Worm (Caenorhabditis elegans) whole organism, L1 larva: ENCODE measurements around the gene F22B5.6.
A peak's percentile ranks its signal among the peaks of the same experiment; 100 is the strongest.

Source experiments
- F16B12.6 ChIP-seq: fragments of 150-350 bp; optimal IDR thresholded peaks from 2 replicates; lab custom pipeline; 2014; ENCODE audit warnings: missing biosample characterization, missing genetic modification characterization
- aha-1 ChIP-seq: fragments of 150-350 bp; optimal IDR thresholded peaks from 2 replicates; lab custom pipeline; 2014; ENCODE audit warnings: missing biosample characterization, missing genetic modification characterization
- ama-1 ChIP-seq: fragments of 150-350 bp; optimal IDR thresholded peaks from 2 replicates; lab custom pipeline; 2014
- blmp-1 ChIP-seq: fragments of 150-350 bp; optimal IDR thresholded peaks from 2 replicates; lab custom pipeline; 2014; ENCODE audit warnings: missing biosample characterization, missing genetic modification characterization
- ceh-63 ChIP-seq: fragments of 200-800 bp; sonication (Bioruptor generic); optimal IDR thresholded peaks from 2 replicates; lab custom pipeline; 2018; ENCODE audit warnings: mild to moderate bottlenecking, missing genetic modification characterization, missing compliant biosample characterization
- ceh-8 ChIP-seq: fragments of 200-800 bp; sonication (Bioruptor generic); optimal IDR thresholded peaks from 2 replicates; lab custom pipeline; 2018; ENCODE audit warnings: mild to moderate bottlenecking, missing genetic modification characterization, moderate library complexity, missing compliant biosample characterization
- ceh-82 ChIP-seq, 3 experiments: fragments of 150-350 bp in 1 of 3; sonication (generic microtip) in 2 of 3; optimal IDR thresholded peaks; 2 replicates each; lab custom pipeline; 2014 to 2017; ENCODE audit warnings: missing biosample characterization in 3 of 3, missing genetic modification characterization in 3 of 3
- ceh-88 ChIP-seq: fragments of 200-800 bp; sonication (Bioruptor generic); IDR thresholded peaks from 2 replicates; pipeline ENCODE4 v1.3.6; 2022; ENCODE audit warnings: missing genetic modification characterization, missing compliant biosample characterization
- efl-1 ChIP-seq, 4 experiments: fragments of 150-350 bp; optimal IDR thresholded peaks in 3 of 4; peaks in 1 of 4; 1 replicate in 1 of 4; 2 replicates in 3 of 4; lab custom pipeline; 2014; ENCODE audit warnings: missing biosample characterization in 2 of 4, missing genetic modification characterization in 2 of 4, missing genetic modification reagents in 2 of 4
- efl-3 ChIP-seq: fragments of 200-800 bp; sonication (Bioruptor generic); optimal IDR thresholded peaks from 2 replicates; lab custom pipeline; 2018; ENCODE audit warnings: mild to moderate bottlenecking, missing genetic modification characterization, missing compliant biosample characterization
- egl-27 ChIP-seq, 2 experiments: fragments of 150-350 bp in 1 of 2; sonication (generic microtip); optimal IDR thresholded peaks; 3 replicates each; lab custom pipeline; 2017 to 2018; ENCODE audit warnings: missing biosample characterization in 2 of 2, missing genetic modification characterization in 2 of 2, missing genetic modification reagents in 2 of 2
- elt-3 ChIP-seq, 6 experiments: fragments of 150-350 bp in 1 of 6; sonication (generic microtip); optimal IDR thresholded peaks; 2 replicates each; lab custom pipeline; 2017 to 2018; ENCODE audit warnings: missing biosample characterization in 6 of 6, missing genetic modification characterization in 6 of 6, inconsistent platforms in 1 of 6
- fkh-4 ChIP-seq: sonication (generic microtip); optimal IDR thresholded peaks from 2 replicates; lab custom pipeline; 2016; ENCODE audit warnings: missing compliant biosample characterization, missing genetic modification characterization, borderline replicate concordance
- fos-1 ChIP-seq: fragments of 150-350 bp; optimal IDR thresholded peaks from 2 replicates; lab custom pipeline; 2014; ENCODE audit warnings: missing biosample characterization, missing genetic modification characterization
- grh-1 ChIP-seq: fragments of 200-800 bp; sonication (Bioruptor generic); IDR thresholded peaks from 2 replicates; pipeline ENCODE4 v1.3.6; 2022; ENCODE audit warnings: missing genetic modification reagents, missing genetic modification characterization, missing compliant biosample characterization
- hlh-4 ChIP-seq: sonication (generic microtip); optimal IDR thresholded peaks from 2 replicates; lab custom pipeline; 2016; ENCODE audit warnings: mild to moderate bottlenecking, missing genetic modification characterization, missing compliant biosample characterization
- irx-1 ChIP-seq: sonication (generic microtip); optimal IDR thresholded peaks from 2 replicates; lab custom pipeline; 2016; ENCODE audit warnings: missing genetic modification characterization, missing compliant biosample characterization
- isw-1 ChIP-seq: fragments of 200-800 bp; sonication (Bioruptor generic); IDR thresholded peaks from 2 replicates; pipeline ENCODE4 v1.3.6; 2022; ENCODE audit warnings: missing genetic modification characterization, missing compliant biosample characterization
- lin-14 ChIP-seq: fragments of 200-800 bp; sonication (Bioruptor generic); optimal IDR thresholded peaks from 2 replicates; lab custom pipeline; 2018; ENCODE audit warnings: mild to moderate bottlenecking, missing genetic modification characterization, moderate library complexity, missing compliant biosample characterization
- lin-35 ChIP-seq, 2 experiments: fragments of 150-350 bp; optimal IDR thresholded peaks; 2 replicates each; lab custom pipeline; 2014; ENCODE audit warnings: missing biosample characterization in 2 of 2, missing genetic modification characterization in 2 of 2, missing genetic modification reagents in 2 of 2
- mef-2 ChIP-seq: fragments of 150-350 bp; optimal IDR thresholded peaks from 2 replicates; lab custom pipeline; 2014; ENCODE audit warnings: missing biosample characterization, missing genetic modification characterization
- mep-1 ChIP-seq: fragments of 150-350 bp; optimal IDR thresholded peaks from 2 replicates; lab custom pipeline; 2014; ENCODE audit warnings: missing biosample characterization, missing genetic modification characterization
- nhr-11 ChIP-seq: fragments of 150-350 bp; optimal IDR thresholded peaks from 2 replicates; lab custom pipeline; 2014; ENCODE audit warnings: missing biosample characterization, missing genetic modification characterization
- nhr-12 ChIP-seq: sonication (generic microtip); optimal IDR thresholded peaks from 2 replicates; lab custom pipeline; 2017; ENCODE audit warnings: missing biosample characterization, missing genetic modification characterization
- nhr-19 ChIP-seq: fragments of 200-800 bp; sonication (Bioruptor generic); conservative IDR thresholded peaks from 2 replicates; pipeline ENCODE4 v1.3.6; 2022; ENCODE audit warnings: missing genetic modification characterization, missing compliant biosample characterization
- nhr-20 ChIP-seq: sonication (generic microtip); optimal IDR thresholded peaks from 2 replicates; lab custom pipeline; 2016; ENCODE audit warnings: mild to moderate bottlenecking, missing genetic modification characterization, missing compliant biosample characterization
- nhr-28 ChIP-seq: fragments of 150-350 bp; optimal IDR thresholded peaks from 2 replicates; lab custom pipeline; 2014; ENCODE audit warnings: missing biosample characterization, missing genetic modification characterization
- nhr-71 ChIP-seq: sonication (generic microtip); optimal IDR thresholded peaks from 2 replicates; lab custom pipeline; 2016; ENCODE audit warnings: mild to moderate bottlenecking, missing genetic modification characterization, moderate library complexity, missing compliant biosample characterization
- nhr-76 ChIP-seq: sonication (generic microtip); optimal IDR thresholded peaks from 2 replicates; lab custom pipeline; 2017; ENCODE audit warnings: missing biosample characterization, missing genetic modification characterization
- nhr-77 ChIP-seq: fragments of 150-350 bp; optimal IDR thresholded peaks from 2 replicates; lab custom pipeline; 2014; ENCODE audit warnings: missing biosample characterization, missing genetic modification characterization
- nhr-84 ChIP-seq: sonication (generic microtip); optimal IDR thresholded peaks from 2 replicates; lab custom pipeline; 2017; ENCODE audit warnings: missing biosample characterization, missing genetic modification characterization
- nhr-85 ChIP-seq: sonication (generic microtip); peaks from one replicate; lab custom pipeline; 2016; ENCODE audit warnings: missing genetic modification characterization, inconsistent platforms, missing compliant biosample characterization
- pag-3 ChIP-seq: sonication (generic microtip); optimal IDR thresholded peaks from 2 replicates; lab custom pipeline; 2017; ENCODE audit warnings: missing genetic modification characterization, mild to moderate bottlenecking, missing compliant biosample characterization, antibody characterized with exemption, borderline replicate concordance; ENCODE audit not compliant: insufficient read depth
- rnt-1 ChIP-seq: sonication (generic microtip); optimal IDR thresholded peaks from 2 replicates; lab custom pipeline; 2016; ENCODE audit warnings: mild to moderate bottlenecking, missing genetic modification characterization, moderate library complexity, missing compliant biosample characterization
- snpc-4 ChIP-seq: fragments of 150-350 bp; optimal IDR thresholded peaks from 2 replicates; lab custom pipeline; 2014; ENCODE audit warnings: missing biosample characterization, missing genetic modification characterization
- snu-23 ChIP-seq: sonication (generic microtip); optimal IDR thresholded peaks from 2 replicates; lab custom pipeline; 2016; ENCODE audit warnings: missing genetic modification characterization, missing compliant biosample characterization
- sup-37 ChIP-seq: fragments of 200-800 bp; sonication (Bioruptor generic); optimal IDR thresholded peaks from 2 replicates; lab custom pipeline; 2018; ENCODE audit warnings: mild to moderate bottlenecking, missing genetic modification characterization, missing compliant biosample characterization
- swsn-7 ChIP-seq: sonication (generic microtip); optimal IDR thresholded peaks from 2 replicates; lab custom pipeline; 2016; ENCODE audit warnings: missing genetic modification characterization, missing compliant biosample characterization
- tlp-1 ChIP-seq: fragments of 150-350 bp; optimal IDR thresholded peaks from 2 replicates; lab custom pipeline; 2014; ENCODE audit warnings: missing biosample characterization, missing genetic modification characterization
- unc-30 ChIP-seq: sonication (generic microtip); optimal IDR thresholded peaks from 2 replicates; lab custom pipeline; 2017; ENCODE audit warnings: missing biosample characterization, missing genetic modification characterization
- unc-62 ChIP-seq: fragments of 150-350 bp; optimal IDR thresholded peaks from 2 replicates; lab custom pipeline; 2014; ENCODE audit warnings: missing biosample characterization, missing genetic modification reagents, missing genetic modification characterization
- xbp-1 ChIP-seq: sonication (generic microtip); optimal IDR thresholded peaks from 2 replicates; lab custom pipeline; 2016; ENCODE audit warnings: missing genetic modification characterization, missing compliant biosample characterization
- zag-1 ChIP-seq: fragments of 150-350 bp; optimal IDR thresholded peaks from 2 replicates; lab custom pipeline; 2014; ENCODE audit warnings: missing biosample characterization, missing genetic modification characterization
- ztf-4 ChIP-seq: fragments of 150-350 bp; optimal IDR thresholded peaks from 2 replicates; lab custom pipeline; 2014; ENCODE audit warnings: missing biosample characterization, missing genetic modification characterization

The F22B5.6 gene

DNA sequence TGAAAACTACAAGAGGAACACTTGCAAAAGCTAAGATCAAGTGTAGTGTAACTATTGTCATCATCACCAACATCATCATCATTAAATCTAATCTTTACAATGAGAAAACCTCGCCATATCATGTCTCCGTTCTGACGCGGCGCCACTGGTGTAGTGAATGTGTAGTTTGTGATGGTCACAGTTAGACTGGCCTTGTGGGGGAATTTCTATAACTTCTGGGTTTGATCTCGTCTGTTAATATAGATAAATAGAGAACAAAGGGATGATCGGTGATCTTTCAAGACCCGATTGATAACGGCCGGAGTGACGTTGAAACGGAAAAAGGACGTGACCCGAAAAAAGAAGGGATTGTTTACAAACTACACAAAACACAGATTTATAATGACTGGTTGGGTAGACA lies 15.2 kb downstream of the F22B5.6 start (continued):
- TF ChIP-seq unc-30 (tag; lab: Kevin White, UChicago) (no peak), nhr-76 (no peak), swsn-7 (no peak), fos-1 (tag; lab: Kevin White, UChicago) (no peak), zag-1 (tag; lab: Kevin White, UChicago) (no peak), nhr-77 (no peak), nhr-84 (tag; lab: Kevin White, UChicago) (no peak), efl-1 (optimal IDR thresholded peaks at IDR 0.05; lab: Kevin White, UChicago) (no peak), efl-1 (GFP tag; optimal IDR thresholded peaks at IDR 0.05 in 1 of 2; lab: Kevin White, UChicago) (peak in 1 of 2 experiments; percentile 90), grh-1 (GFP tag; lab: Robert Waterston, UW) (no peak)

DNA sequence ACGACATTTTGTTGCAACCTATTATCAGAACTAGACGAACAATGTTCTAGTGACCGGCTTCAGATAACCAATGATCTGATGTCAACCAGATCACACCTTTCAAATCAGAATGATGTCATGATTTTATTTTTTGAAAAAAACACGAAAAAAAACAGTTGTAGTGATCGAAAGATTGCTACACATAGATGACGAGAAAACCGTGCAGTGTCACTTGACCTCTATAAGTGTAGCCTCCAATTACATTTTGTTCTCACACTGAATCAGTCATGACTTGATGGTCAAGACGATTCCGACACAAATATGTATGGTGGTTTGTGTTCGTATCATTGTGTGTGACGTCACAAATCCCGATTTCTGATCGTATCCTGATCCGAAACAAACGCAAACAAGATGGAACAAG lies 15.9 kb downstream of the F22B5.6 start:
- TF ChIP-seq efl-1 (optimal IDR thresholded peaks at IDR 0.05; lab: Kevin White, UChicago): no peak
- TF ChIP-seq efl-1 (GFP tag; optimal IDR thresholded peaks at IDR 0.05 in 1 of 2; lab: Kevin White, UChicago): no peak
- TF ChIP-seq mef-2 (tag; lab: Kevin White, UChicago): no peak
- TF ChIP-seq ceh-82 (tag; optimal IDR thresholded peaks at IDR 0.05; lab: Kevin White, UChicago): no peak
- no peak for TF ChIP-seq tlp-1
- TF ChIP-seq hlh-4 (tag; lab: Kevin White, UChicago): no peak
- TF ChIP-seq irx-1: no peak
- no peak for TF ChIP-seq F16B12.6
- no peak for TF ChIP-seq nhr-76
- TF ChIP-seq rnt-1: no peak
- TF ChIP-seq ceh-63 (GFP tag; lab: Kevin White, UChicago): no peak
- TF ChIP-seq ama-1: peak; percentile 2
- no peak for TF ChIP-seq nhr-12 (tag; lab: Kevin White, UChicago)
- TF ChIP-seq lin-35 (GFP tag; optimal IDR thresholded peaks at IDR 0.05; lab: Kevin White, UChicago): peak in 1 of 2 experiments; percentile 5
- peak; percentile 8 for TF ChIP-seq lin-14 (GFP tag; lab: Kevin White, UChicago)
- no peak for TF ChIP-seq fos-1 (tag; lab: Kevin White, UChicago)
- TF ChIP-seq nhr-19 (GFP tag; lab: Robert Waterston, UW): no peak
- no peak for TF ChIP-seq egl-27 (tag; optimal IDR thresholded peaks at IDR 0.05; lab: Kevin White, UChicago)
- no peak for TF ChIP-seq ceh-88
- peak; percentile 17 for TF ChIP-seq blmp-1 (tag; lab: Kevin White, UChicago)
- no peak for TF ChIP-seq ztf-4
- TF ChIP-seq nhr-20: peak; percentile 55
- no peak for TF ChIP-seq ceh-8
- no peak for TF ChIP-seq efl-3
- TF ChIP-seq unc-62: no peak
- TF ChIP-seq snu-23 (GFP tag; lab: Kevin White, UChicago): no peak
- no peak for TF ChIP-seq sup-37
- TF ChIP-seq mep-1: no peak
- TF ChIP-seq aha-1 (tag; lab: Kevin White, UChicago): no peak
- peak; percentile 88 for TF ChIP-seq nhr-85 (tag; lab: Kevin White, UChicago)
- no peak for TF ChIP-seq grh-1 (GFP tag; lab: Robert Waterston, UW)
- TF ChIP-seq pag-3: no peak
- TF ChIP-seq xbp-1 (tag; lab: Kevin White, UChicago): no peak
- no peak for TF ChIP-seq snpc-4 (tag; lab: Kevin White, UChicago)
- TF ChIP-seq isw-1 (GFP tag; lab: Robert Waterston, UW): no peak
- TF ChIP-seq nhr-71 (tag; lab: Kevin White, UChicago): peak; percentile 20
- no peak for TF ChIP-seq fkh-4
- no peak for TF ChIP-seq nhr-11

DNA sequence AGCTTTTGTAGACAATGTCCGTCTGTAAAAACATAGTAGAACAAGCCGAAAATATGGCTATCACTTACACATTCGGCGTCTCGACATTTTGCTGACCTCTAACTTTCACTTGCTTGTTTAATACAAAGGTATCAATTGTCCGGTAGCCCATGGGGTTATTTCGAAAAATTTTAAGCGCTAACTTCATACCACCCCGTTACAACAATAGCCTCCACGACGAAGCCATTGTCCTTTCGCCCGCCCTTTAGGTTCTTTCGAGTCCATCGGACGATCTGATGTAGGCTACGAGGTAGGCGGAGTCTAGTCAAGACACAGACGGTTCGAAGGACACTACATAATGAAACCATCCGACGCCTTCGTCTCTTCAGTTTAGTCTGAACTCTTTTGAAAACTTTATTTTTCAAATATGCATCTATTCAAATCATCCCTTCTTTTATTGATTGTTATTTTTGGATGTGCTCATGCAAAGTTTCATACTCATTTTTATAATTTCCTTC lies 17.2 kb downstream of the F22B5.6 start, which contains the start of gene lips-10:
TSS of gene lips-10 (plus strand) at position 378 of the 497 bp plus-strand sequence.
- TF ChIP-seq ama-1 (no peak), nhr-85 (tag; lab: Kevin White, UChicago) (peak; percentile 71), rnt-1 (no peak), nhr-28 (tag; lab: Kevin White, UChicago) (no peak), elt-3 (tag; optimal IDR thresholded peaks at IDR 0.05; lab: Kevin White, UChicago) (peak in 1 of 6 experiments; percentile 22), blmp-1 (tag; lab: Kevin White, UChicago) (peak; percentile 49)
- TF ChIP-seq, all 84 proteins: peak for 3
